Worm (Caenorhabditis elegans) whole organism, mixed stage, embryonic: ENCODE measurements around the gene unc-34.

ENCODE experiments used
- ceh-43 ChIP-seq: fragments of 200-800 bp; sonication (Bioruptor generic); optimal IDR thresholded peaks from 2 replicates; lab custom pipeline; 2018; ENCODE audit warnings: mild to moderate bottlenecking, missing genetic modification characterization, moderate library complexity, missing compliant biosample characterization
- ces-1 ChIP-seq: fragments of 150-350 bp; optimal IDR thresholded peaks from 2 replicates; lab custom pipeline; 2014; ENCODE audit warnings: missing biosample characterization, missing genetic modification reagents, missing genetic modification characterization
- elt-3 ChIP-seq: fragments of 150-350 bp; optimal IDR thresholded peaks from 2 replicates; lab custom pipeline; 2014; ENCODE audit warnings: missing biosample characterization, missing genetic modification characterization
- lin-13 ChIP-seq: fragments of 150-350 bp; optimal IDR thresholded peaks from 2 replicates; lab custom pipeline; 2014; ENCODE audit warnings: missing biosample characterization, missing genetic modification characterization
- mep-1 ChIP-seq: fragments of 150-350 bp; optimal IDR thresholded peaks from 2 replicates; lab custom pipeline; 2017; ENCODE audit warnings: missing biosample characterization, missing genetic modification reagents, missing genetic modification characterization, inconsistent platforms
- nhr-12 ChIP-seq: fragments of 150-350 bp; optimal IDR thresholded peaks from 2 replicates; lab custom pipeline; 2014; ENCODE audit warnings: missing biosample characterization, missing genetic modification characterization
- nhr-237 ChIP-seq: fragments of 150-350 bp; optimal IDR thresholded peaks from 2 replicates; lab custom pipeline; 2014; ENCODE audit warnings: missing biosample characterization, missing genetic modification characterization
- nhr-28 ChIP-seq: fragments of 150-350 bp; optimal IDR thresholded peaks from 2 replicates; lab custom pipeline; 2014; ENCODE audit warnings: missing biosample characterization, missing genetic modification characterization

- TF ChIP-seq elt-3 (tag; lab: Kevin White, UChicago) (no peak), nhr-237 (tag; lab: Kevin White, UChicago) (no peak), mep-1 (tag; lab: Kevin White, UChicago) (no peak), ceh-43 (GFP tag; lab: Kevin White, UChicago) (no peak), nhr-28 (tag; lab: Kevin White, UChicago) (no peak), ces-1 (GFP tag; lab: Kevin White, UChicago) (no peak), lin-13 (tag; lab: Kevin White, UChicago) (no peak), nhr-12 (tag; lab: Kevin White, UChicago) (no peak)
Measured at ce11 chrV:1009037-1009436, 26.5 kb downstream of the unc-34 start.
